Worm (Caenorhabditis elegans) whole organism, late embryonic: Measurements from ENCODE around the gene pab-2.
A peak's percentile ranks its signal among the peaks of the same experiment; 100 is the strongest.

ENCODE experiments used
- C38D4.7 ChIP-seq: fragments of 200-800 bp; sonication (Bioruptor generic); optimal IDR thresholded peaks from 2 replicates; lab custom pipeline; 2018; ENCODE audit warnings: mild to moderate bottlenecking, missing genetic modification characterization, moderate library complexity, missing compliant biosample characterization
- F13H6.1 ChIP-seq: sonication (generic microtip); optimal IDR thresholded peaks from 2 replicates; lab custom pipeline; 2016; ENCODE audit warnings: missing genetic modification characterization, missing compliant biosample characterization
- K09A11.1 ChIP-seq: sonication (generic microtip); optimal IDR thresholded peaks from 2 replicates; lab custom pipeline; 2017; ENCODE audit warnings: antibody characterized with exemption, mild to moderate bottlenecking, missing genetic modification characterization, missing compliant biosample characterization; ENCODE audit not compliant: insufficient read depth
- T23F11.4 ChIP-seq: fragments of 200-800 bp; sonication (Bioruptor generic); optimal IDR thresholded peaks from 2 replicates; lab custom pipeline; 2018; ENCODE audit warnings: mild to moderate bottlenecking, missing genetic modification characterization, missing compliant biosample characterization
- Y22D7AL.16 ChIP-seq: sonication (generic microtip); optimal IDR thresholded peaks from 2 replicates; lab custom pipeline; 2016; ENCODE audit warnings: missing genetic modification characterization, missing compliant biosample characterization
- ahr-1 ChIP-seq: sonication (generic microtip); optimal IDR thresholded peaks from 2 replicates; lab custom pipeline; 2016; ENCODE audit warnings: missing genetic modification characterization, missing compliant biosample characterization
- ama-1 ChIP-seq: fragments of 150-350 bp; optimal IDR thresholded peaks from 2 replicates; lab custom pipeline; 2014
- ceh-22 ChIP-seq: sonication (generic microtip); optimal IDR thresholded peaks from 2 replicates; lab custom pipeline; 2017; ENCODE audit warnings: missing biosample characterization, missing genetic modification characterization
- ceh-24 ChIP-seq: sonication (generic microtip); optimal IDR thresholded peaks from 2 replicates; lab custom pipeline; 2016; ENCODE audit warnings: mild to moderate bottlenecking, missing genetic modification characterization, missing compliant biosample characterization
- ceh-30 ChIP-seq: fragments of 150-350 bp; optimal IDR thresholded peaks from 2 replicates; lab custom pipeline; 2014; ENCODE audit warnings: missing biosample characterization, missing genetic modification characterization
- ceh-34 ChIP-seq: sonication (generic microtip); optimal IDR thresholded peaks from 2 replicates; lab custom pipeline; 2016; ENCODE audit warnings: mild to moderate bottlenecking, missing genetic modification characterization, missing compliant biosample characterization
- ceh-45 ChIP-seq: fragments of 200-800 bp; sonication (Bioruptor generic); IDR thresholded peaks from 2 replicates; pipeline ENCODE4 v1.3.6; 2022; ENCODE audit warnings: missing genetic modification reagents, missing genetic modification characterization, missing compliant biosample characterization
- ceh-48 ChIP-seq: sonication (generic microtip); optimal IDR thresholded peaks from 2 replicates; lab custom pipeline; 2016; ENCODE audit warnings: missing genetic modification characterization, inconsistent platforms, missing compliant biosample characterization
- ceh-6 ChIP-seq: fragments of 200-800 bp; sonication (Bioruptor generic); optimal IDR thresholded peaks from 2 replicates; lab custom pipeline; 2018; ENCODE audit warnings: mild to moderate bottlenecking, missing genetic modification characterization, missing compliant biosample characterization
- ceh-9 ChIP-seq: sonication (generic microtip); optimal IDR thresholded peaks from 2 replicates; lab custom pipeline; 2016; ENCODE audit warnings: mild to moderate bottlenecking, missing genetic modification characterization, inconsistent platforms, missing compliant biosample characterization
- dmd-4 ChIP-seq: sonication (generic microtip); optimal IDR thresholded peaks from 2 replicates; lab custom pipeline; 2016; ENCODE audit warnings: borderline replicate concordance, missing genetic modification characterization, missing compliant biosample characterization
- elt-2 ChIP-seq: sonication (generic microtip); optimal IDR thresholded peaks from 2 replicates; lab custom pipeline; 2016; ENCODE audit warnings: missing genetic modification reagents, missing genetic modification characterization, missing compliant biosample characterization
- elt-4 ChIP-seq: sonication (generic microtip); optimal IDR thresholded peaks from 2 replicates; lab custom pipeline; 2016; ENCODE audit warnings: missing genetic modification characterization, missing compliant biosample characterization
- eyg-1 ChIP-seq: sonication (generic microtip); optimal IDR thresholded peaks from 2 replicates; lab custom pipeline; 2016; ENCODE audit warnings: missing genotype, missing genetic modification characterization, missing compliant biosample characterization
- fax-1 ChIP-seq: sonication (generic microtip); optimal IDR thresholded peaks from 2 replicates; lab custom pipeline; 2016; ENCODE audit warnings: missing genotype, missing genetic modification characterization, missing compliant biosample characterization
- fkh-6 ChIP-seq: sonication (generic microtip); optimal IDR thresholded peaks from 2 replicates; lab custom pipeline; 2016; ENCODE audit warnings: missing genetic modification characterization, missing compliant biosample characterization
- gmeb-2 ChIP-seq: sonication (generic microtip); optimal IDR thresholded peaks from 2 replicates; lab custom pipeline; 2016; ENCODE audit warnings: missing genetic modification characterization, inconsistent platforms, missing compliant biosample characterization
- hlh-15 ChIP-seq: sonication (generic microtip); optimal IDR thresholded peaks from 2 replicates; lab custom pipeline; 2016; ENCODE audit warnings: missing genetic modification characterization, missing compliant biosample characterization
- hlh-6 ChIP-seq: sonication (generic microtip); optimal IDR thresholded peaks from 2 replicates; lab custom pipeline; 2016; ENCODE audit warnings: missing genotype, missing genetic modification characterization, missing compliant biosample characterization
- hlh-8 ChIP-seq: sonication (generic microtip); optimal IDR thresholded peaks from 2 replicates; lab custom pipeline; 2016; ENCODE audit warnings: missing genotype, missing genetic modification characterization, missing compliant biosample characterization
- lim-6 ChIP-seq: sonication (generic microtip); optimal IDR thresholded peaks from 2 replicates; lab custom pipeline; 2016; ENCODE audit warnings: missing genetic modification characterization, missing compliant biosample characterization
- mec-3 ChIP-seq: sonication (generic microtip); optimal IDR thresholded peaks from 2 replicates; lab custom pipeline; 2016; ENCODE audit warnings: borderline replicate concordance, missing genetic modification characterization, missing compliant biosample characterization
- nhr-232 ChIP-seq: sonication (generic microtip); optimal IDR thresholded peaks from 2 replicates; lab custom pipeline; 2016; ENCODE audit warnings: missing genetic modification characterization, missing compliant biosample characterization
- odd-2 ChIP-seq: sonication (generic microtip); optimal IDR thresholded peaks from 2 replicates; lab custom pipeline; 2017; ENCODE audit warnings: antibody characterized with exemption, mild to moderate bottlenecking, missing genetic modification characterization, missing compliant biosample characterization
- pat-9 ChIP-seq: fragments of 200-800 bp; sonication (Bioruptor generic); optimal IDR thresholded peaks from 2 replicates; lab custom pipeline; 2018; ENCODE audit warnings: mild to moderate bottlenecking, missing genetic modification characterization, moderate library complexity, missing compliant biosample characterization
- pax-1 ChIP-seq: fragments of 150-350 bp; optimal IDR thresholded peaks from 2 replicates; lab custom pipeline; 2014; ENCODE audit warnings: missing biosample characterization, missing genetic modification characterization
- pha-4 ChIP-seq: fragments of 150-350 bp; optimal IDR thresholded peaks from 2 replicates; lab custom pipeline; 2018; ENCODE audit warnings: missing biosample characterization, missing genetic modification reagents, missing genetic modification characterization
- tbx-2 ChIP-seq: sonication (generic microtip); optimal IDR thresholded peaks from 2 replicates; lab custom pipeline; 2016; ENCODE audit warnings: missing genetic modification characterization, missing compliant biosample characterization
- tbx-7 ChIP-seq: sonication (generic microtip); optimal IDR thresholded peaks from 2 replicates; lab custom pipeline; 2016; ENCODE audit warnings: missing genotype, missing genetic modification characterization, missing compliant biosample characterization
- unc-42 ChIP-seq: sonication (generic microtip); optimal IDR thresholded peaks from 2 replicates; lab custom pipeline; 2016; ENCODE audit warnings: missing genotype, missing genetic modification characterization, missing compliant biosample characterization
- unc-55 ChIP-seq: sonication (generic microtip); optimal IDR thresholded peaks from 2 replicates; lab custom pipeline; 2017; ENCODE audit warnings: missing biosample characterization, missing genetic modification reagents, missing genetic modification characterization

Gene pab-2

ce11 chrX:13499923-13500322 lies 27.3 kb downstream of the pab-2 start:
- no peak for TF ChIP-seq mec-3 (tag; lab: Kevin White, UChicago)
- TF ChIP-seq hlh-6 (tag; lab: Kevin White, UChicago), result no peak
- TF ChIP-seq gmeb-2 (tag; lab: Kevin White, UChicago), result no peak
- no peak for TF ChIP-seq fkh-6 (tag; lab: Kevin White, UChicago)
- TF ChIP-seq ceh-9, result no peak
- TF ChIP-seq, all 69 proteins: peak for 0

ce11 chrX:13499098-13499497 lies 28.1 kb downstream of the pab-2 start:
- TF ChIP-seq C38D4.7 (GFP tag; lab: Kevin White, UChicago) (no peak), ceh-30 (tag; lab: Kevin White, UChicago) (no peak), pax-1 (tag; lab: Kevin White, UChicago) (no peak), eyg-1 (no peak), unc-42 (tag; lab: Kevin White, UChicago) (peak; percentile 70), ceh-48 (tag; lab: Kevin White, UChicago) (no peak)
- TF ChIP-seq, all 69 proteins: peak for 1

ce11 chrX:13493762-13494161 lies 33.5 kb downstream of the pab-2 start:
- TF ChIP-seq fax-1 (tag; lab: Kevin White, UChicago) (no peak), ceh-6 (GFP tag; lab: Kevin White, UChicago) (no peak), hlh-15 (tag; lab: Kevin White, UChicago) (no peak), ahr-1 (tag; lab: Kevin White, UChicago) (no peak), pat-9 (tag; lab: Kevin White, UChicago) (no peak), tbx-7 (no peak), dmd-4 (tag; lab: Kevin White, UChicago) (no peak), elt-4 (tag; lab: Kevin White, UChicago) (no peak), nhr-232 (no peak), ceh-30 (tag; lab: Kevin White, UChicago) (no peak), hlh-6 (tag; lab: Kevin White, UChicago) (no peak)
- TF ChIP-seq, all 69 proteins: peak for 0

ce11 chrX:13484813-13485212 lies 42.4 kb downstream of the pab-2 start, which contains the start of gene srd-51:
srd-51 (minus strand) TSS chrX:13484913.
- no peak for TF ChIP-seq T23F11.4 (GFP tag; lab: Kevin White, UChicago)
- TF ChIP-seq K09A11.1 (tag; lab: Kevin White, UChicago), result no peak
- no peak for TF ChIP-seq Y22D7AL.16 (tag; lab: Kevin White, UChicago)
- TF ChIP-seq odd-2 (tag; lab: Kevin White, UChicago), result no peak
- TF ChIP-seq eyg-1, result no peak
- TF ChIP-seq lim-6 (tag; lab: Kevin White, UChicago), result no peak
- no peak for TF ChIP-seq ceh-34 (tag; lab: Kevin White, UChicago)
- no peak for TF ChIP-seq ceh-24 (tag; lab: Kevin White, UChicago)
- no peak for TF ChIP-seq unc-42 (tag; lab: Kevin White, UChicago)
- no peak for TF ChIP-seq elt-2 (tag; lab: Kevin White, UChicago)
- TF ChIP-seq, all 69 proteins: peak for 0

- TF ChIP-seq pha-4 (tag; lab: Kevin White, UChicago) (no peak), tbx-7 (no peak), mec-3 (tag; lab: Kevin White, UChicago) (no peak), odd-2 (tag; lab: Kevin White, UChicago) (no peak), hlh-8 (tag; lab: Kevin White, UChicago) (no peak), tbx-2 (no peak), ama-1 (no peak), unc-55 (no peak), ceh-22 (no peak), nhr-232 (no peak), F13H6.1 (tag; lab: Kevin White, UChicago) (no peak), ceh-24 (tag; lab: Kevin White, UChicago) (no peak), ceh-45 (no peak)
These were observed 45.5 kb downstream of the pab-2 start, which contains the start of gene srd-50 for ce11 chrX:13481704-13482103. srd-50 (minus strand) TSS chrX:13481804.
